Worm (Caenorhabditis elegans) whole organism, L4/young adult: ENCODE data around the gene rab-7.

Experiments
- dao-5 ChIP-seq: sonication (generic microtip); optimal IDR thresholded peaks from 2 replicates; lab custom pipeline; 2016; ENCODE audit warnings: missing genotype, missing genetic modification characterization, moderate library complexity, missing compliant biosample characterization
- him-1 ChIP-seq: sonication (generic microtip); optimal IDR thresholded peaks from 2 replicates; lab custom pipeline; 2016; ENCODE audit warnings: missing genotype, missing genetic modification reagents, missing genetic modification characterization, missing compliant biosample characterization

DNA sequence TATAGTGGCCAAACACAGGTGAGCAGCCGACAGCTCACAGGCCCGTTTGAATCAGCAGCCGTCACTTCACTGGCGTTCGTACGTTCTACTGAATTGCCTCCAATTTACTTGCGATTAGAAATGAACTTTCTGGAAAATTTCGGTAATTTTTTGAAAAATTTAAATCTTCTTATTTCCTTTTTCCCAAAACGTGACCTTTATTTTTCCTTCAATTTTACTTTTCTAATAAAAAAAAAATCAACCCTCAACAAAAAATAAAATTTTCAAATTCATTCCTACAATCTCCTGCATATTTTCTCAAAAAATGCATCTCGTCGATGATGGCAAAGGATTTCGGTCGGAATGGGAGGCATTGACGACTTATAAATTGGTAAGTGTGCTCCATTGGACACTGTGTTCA is 18.3 kb downstream of the rab-7 start, which contains the start of gene W03C9.8:
- TF ChIP-seq dao-5 (tag; lab: Kevin White, UChicago), result no peak
- TF ChIP-seq him-1 (tag; lab: Kevin White, UChicago), result no peak
